Worm (Caenorhabditis elegans): ENCODE data around the gene alh-3.

ce11 chrIV:11022303-11022702 is at the start of gene alh-3:
- TF ChIP-seq nhr-11 (tag; optimal IDR thresholded peaks at IDR 0.05) (no peak), ztf-1 (GFP tag; conservative IDR thresholded peaks at IDR 0.05) (no peak), sma-3 (GFP tag; optimal IDR thresholded peaks at IDR 0.05) (no peak), unc-62 (GFP tag; optimal IDR thresholded peaks at IDR 0.05) (no peak), aly-2 (tag; optimal IDR thresholded peaks at IDR 0.05) (no peak)
